Worm (Caenorhabditis elegans) whole organism, L1 larva: ENCODE measurements around the gene rig-6.

ENCODE experiments used
- C04F5.9 ChIP-seq: sonication (generic microtip); optimal IDR thresholded peaks from 2 replicates; lab custom pipeline; 2016; ENCODE audit warnings: missing genetic modification characterization, missing compliant biosample characterization
- C16A3.4 ChIP-seq: fragments of 150-350 bp; optimal IDR thresholded peaks from 2 replicates; lab custom pipeline; 2014; ENCODE audit warnings: missing biosample characterization, missing genetic modification characterization
- C34B4.2 ChIP-seq: sonication (generic microtip); optimal IDR thresholded peaks from 2 replicates; lab custom pipeline; 2017; ENCODE audit warnings: mild to moderate bottlenecking, missing genetic modification characterization, missing compliant biosample characterization
- F16B12.6 ChIP-seq: fragments of 150-350 bp; optimal IDR thresholded peaks from 2 replicates; lab custom pipeline; 2014; ENCODE audit warnings: missing biosample characterization, missing genetic modification characterization
- Y116A8C.19 ChIP-seq: sonication (generic microtip); optimal IDR thresholded peaks from 2 replicates; lab custom pipeline; 2016; ENCODE audit warnings: missing compliant biosample characterization, missing genetic modification characterization, borderline replicate concordance
- aha-1 ChIP-seq: fragments of 150-350 bp; optimal IDR thresholded peaks from 2 replicates; lab custom pipeline; 2014; ENCODE audit warnings: missing biosample characterization, missing genetic modification characterization
- blmp-1 ChIP-seq: fragments of 150-350 bp; optimal IDR thresholded peaks from 2 replicates; lab custom pipeline; 2014; ENCODE audit warnings: missing biosample characterization, missing genetic modification characterization
- dsc-1 ChIP-seq: sonication (generic microtip); optimal IDR thresholded peaks from 2 replicates; lab custom pipeline; 2016; ENCODE audit warnings: mild to moderate bottlenecking, missing genetic modification characterization, missing compliant biosample characterization
- efl-1 ChIP-seq, 4 experiments: fragments of 150-350 bp; optimal IDR thresholded peaks in 3 of 4; peaks in 1 of 4; 1 replicate in 1 of 4; 2 replicates in 3 of 4; lab custom pipeline; 2014; ENCODE audit warnings: missing biosample characterization in 2 of 4, missing genetic modification characterization in 2 of 4, missing genetic modification reagents in 2 of 4
- elt-3 ChIP-seq, 6 experiments: fragments of 150-350 bp in 1 of 6; sonication (generic microtip); optimal IDR thresholded peaks; 2 replicates each; lab custom pipeline; 2017 to 2018; ENCODE audit warnings: missing biosample characterization in 6 of 6, missing genetic modification characterization in 6 of 6, inconsistent platforms in 1 of 6
- ets-5 ChIP-seq: fragments of 200-800 bp; sonication (Bioruptor generic); IDR thresholded peaks from 2 replicates; pipeline ENCODE4 v1.3.6; 2022; ENCODE audit warnings: missing genetic modification characterization, missing compliant biosample characterization
- fkh-10 ChIP-seq: sonication (generic microtip); optimal IDR thresholded peaks from 2 replicates; lab custom pipeline; 2017; ENCODE audit warnings: missing biosample characterization, missing genetic modification reagents, missing genetic modification characterization
- fkh-8 ChIP-seq: sonication (generic microtip); optimal IDR thresholded peaks from 2 replicates; lab custom pipeline; 2016; ENCODE audit warnings: mild to moderate bottlenecking, missing genetic modification characterization, missing compliant biosample characterization
- grh-1 ChIP-seq: fragments of 200-800 bp; sonication (Bioruptor generic); IDR thresholded peaks from 2 replicates; pipeline ENCODE4 v1.3.6; 2022; ENCODE audit warnings: missing genetic modification reagents, missing genetic modification characterization, missing compliant biosample characterization
- hlh-17 ChIP-seq: fragments of 200-800 bp; sonication (Bioruptor generic); optimal IDR thresholded peaks from 2 replicates; lab custom pipeline; 2018; ENCODE audit warnings: missing genetic modification characterization, mild to moderate bottlenecking, missing compliant biosample characterization, moderate library complexity, borderline replicate concordance
- hlh-4 ChIP-seq: sonication (generic microtip); optimal IDR thresholded peaks from 2 replicates; lab custom pipeline; 2016; ENCODE audit warnings: mild to moderate bottlenecking, missing genetic modification characterization, missing compliant biosample characterization
- lin-13 ChIP-seq: fragments of 150-350 bp; optimal IDR thresholded peaks from 2 replicates; lab custom pipeline; 2014; ENCODE audit warnings: missing biosample characterization, missing genetic modification reagents, missing genetic modification characterization
- lin-14 ChIP-seq: fragments of 200-800 bp; sonication (Bioruptor generic); optimal IDR thresholded peaks from 2 replicates; lab custom pipeline; 2018; ENCODE audit warnings: mild to moderate bottlenecking, missing genetic modification characterization, moderate library complexity, missing compliant biosample characterization
- lin-15B ChIP-seq: fragments of 150-350 bp; sonication (generic microtip); optimal IDR thresholded peaks from 3 replicates; lab custom pipeline; 2014; ENCODE audit warnings: missing biosample characterization, missing genetic modification characterization
- lin-35 ChIP-seq, 2 experiments: fragments of 150-350 bp; optimal IDR thresholded peaks; 2 replicates each; lab custom pipeline; 2014; ENCODE audit warnings: missing biosample characterization in 2 of 2, missing genetic modification characterization in 2 of 2, missing genetic modification reagents in 2 of 2
- lir-3 ChIP-seq: sonication (generic microtip); optimal IDR thresholded peaks from 2 replicates; lab custom pipeline; 2016; ENCODE audit warnings: mild to moderate bottlenecking, missing genetic modification characterization, moderate library complexity, missing compliant biosample characterization; ENCODE audit not compliant: poor library complexity
- nhr-11 ChIP-seq: fragments of 150-350 bp; optimal IDR thresholded peaks from 2 replicates; lab custom pipeline; 2014; ENCODE audit warnings: missing biosample characterization, missing genetic modification characterization
- nhr-28 ChIP-seq: fragments of 150-350 bp; optimal IDR thresholded peaks from 2 replicates; lab custom pipeline; 2014; ENCODE audit warnings: missing biosample characterization, missing genetic modification characterization
- nhr-71 ChIP-seq: sonication (generic microtip); optimal IDR thresholded peaks from 2 replicates; lab custom pipeline; 2016; ENCODE audit warnings: mild to moderate bottlenecking, missing genetic modification characterization, moderate library complexity, missing compliant biosample characterization
- nhr-76 ChIP-seq: sonication (generic microtip); optimal IDR thresholded peaks from 2 replicates; lab custom pipeline; 2017; ENCODE audit warnings: missing biosample characterization, missing genetic modification characterization
- nhr-84 ChIP-seq: sonication (generic microtip); optimal IDR thresholded peaks from 2 replicates; lab custom pipeline; 2017; ENCODE audit warnings: missing biosample characterization, missing genetic modification characterization
- nhr-90 ChIP-seq: sonication (generic microtip); optimal IDR thresholded peaks from 2 replicates; lab custom pipeline; 2016; ENCODE audit warnings: mild to moderate bottlenecking, missing genetic modification characterization, missing compliant biosample characterization; ENCODE audit not compliant: poor library complexity
- pag-3 ChIP-seq: sonication (generic microtip); optimal IDR thresholded peaks from 2 replicates; lab custom pipeline; 2017; ENCODE audit warnings: missing genetic modification characterization, mild to moderate bottlenecking, missing compliant biosample characterization, antibody characterized with exemption, borderline replicate concordance; ENCODE audit not compliant: insufficient read depth
- pax-3 ChIP-seq: fragments of 200-800 bp; sonication (Bioruptor generic); optimal IDR thresholded peaks from 2 replicates; lab custom pipeline; 2018; ENCODE audit warnings: mild to moderate bottlenecking, missing genetic modification characterization, moderate library complexity, missing compliant biosample characterization
- rnt-1 ChIP-seq: sonication (generic microtip); optimal IDR thresholded peaks from 2 replicates; lab custom pipeline; 2016; ENCODE audit warnings: mild to moderate bottlenecking, missing genetic modification characterization, moderate library complexity, missing compliant biosample characterization
- skn-1 ChIP-seq: fragments of 150-350 bp; optimal IDR thresholded peaks from 2 replicates; lab custom pipeline; 2014; ENCODE audit warnings: missing biosample characterization, missing genetic modification characterization
- snpc-4 ChIP-seq: fragments of 150-350 bp; optimal IDR thresholded peaks from 2 replicates; lab custom pipeline; 2014; ENCODE audit warnings: missing biosample characterization, missing genetic modification characterization
- snu-23 ChIP-seq: sonication (generic microtip); optimal IDR thresholded peaks from 2 replicates; lab custom pipeline; 2016; ENCODE audit warnings: missing genetic modification characterization, missing compliant biosample characterization
- sox-4 ChIP-seq: sonication (generic microtip); optimal IDR thresholded peaks from 2 replicates; lab custom pipeline; 2016; ENCODE audit warnings: missing genetic modification characterization, missing compliant biosample characterization
- sptf-1 ChIP-seq: fragments of 150-350 bp; optimal IDR thresholded peaks from 2 replicates; lab custom pipeline; 2014; ENCODE audit warnings: missing biosample characterization, missing genetic modification characterization
- sup-37 ChIP-seq: fragments of 200-800 bp; sonication (Bioruptor generic); optimal IDR thresholded peaks from 2 replicates; lab custom pipeline; 2018; ENCODE audit warnings: mild to moderate bottlenecking, missing genetic modification characterization, missing compliant biosample characterization
- swsn-7 ChIP-seq: sonication (generic microtip); optimal IDR thresholded peaks from 2 replicates; lab custom pipeline; 2016; ENCODE audit warnings: missing genetic modification characterization, missing compliant biosample characterization
- unc-130 ChIP-seq: fragments of 150-350 bp; optimal IDR thresholded peaks from 2 replicates; lab custom pipeline; 2017; ENCODE audit warnings: missing biosample characterization, missing genetic modification characterization, inconsistent platforms
- unc-30 ChIP-seq: sonication (generic microtip); optimal IDR thresholded peaks from 2 replicates; lab custom pipeline; 2017; ENCODE audit warnings: missing biosample characterization, missing genetic modification characterization
- vab-15 ChIP-seq: sonication (generic microtip); optimal IDR thresholded peaks from 2 replicates; lab custom pipeline; 2017; ENCODE audit warnings: missing genotype, mild to moderate bottlenecking, missing genetic modification characterization, missing compliant biosample characterization
- zag-1 ChIP-seq: fragments of 150-350 bp; optimal IDR thresholded peaks from 2 replicates; lab custom pipeline; 2014; ENCODE audit warnings: missing biosample characterization, missing genetic modification characterization
- ztf-11 ChIP-seq, 2 experiments: sonication (generic microtip); optimal IDR thresholded peaks; 2 replicates each; lab custom pipeline; 2016 to 2017; ENCODE audit warnings: missing genetic modification characterization in 2 of 2, missing biosample characterization in 1 of 2, missing compliant biosample characterization in 1 of 2

Gene rig-6

DNA sequence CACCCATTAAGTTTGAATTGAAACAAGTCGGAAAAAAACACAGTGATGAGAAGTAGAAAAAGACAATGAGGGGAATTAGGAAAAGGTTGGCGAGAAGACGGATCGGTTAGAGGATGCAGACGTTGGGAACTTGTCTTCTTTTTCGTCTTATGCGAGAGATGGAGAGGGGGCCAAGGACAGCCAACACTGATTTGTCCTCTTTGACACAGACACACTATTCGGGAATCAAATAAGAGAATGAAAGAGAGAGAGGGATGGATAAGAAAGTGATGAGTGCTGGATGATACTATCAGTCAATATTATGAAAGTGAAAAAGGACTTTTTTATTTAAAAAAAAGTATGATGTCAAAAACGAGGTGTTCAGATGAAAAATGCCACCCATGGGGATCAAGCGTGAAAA is 9.9 kb upstream of the rig-6 start, which contains the start of gene lact-5 (continued):
- TF ChIP-seq zag-1: no peak
- TF ChIP-seq Y116A8C.19 (tag; lab: Kevin White, UChicago): no peak
- TF ChIP-seq nhr-84: no peak
- TF ChIP-seq C34B4.2 (tag; lab: Kevin White, UChicago): no peak
- peak in 3 of 6 experiments; percentile 34 to 69 (median 45) for TF ChIP-seq elt-3 (tag; optimal IDR thresholded peaks at IDR 0.05; lab: Kevin White, UChicago)
- no peak for TF ChIP-seq dsc-1
- TF ChIP-seq ztf-11 (tag; optimal IDR thresholded peaks at IDR 0.05; lab: Kevin White, UChicago): no peak
- TF ChIP-seq fkh-8 (tag; lab: Kevin White, UChicago): no peak
- TF ChIP-seq fkh-10 (GFP tag; lab: Kevin White, UChicago): no peak
- TF ChIP-seq swsn-7 (tag; lab: Kevin White, UChicago): no peak
- TF ChIP-seq nhr-28 (tag; lab: Kevin White, UChicago): no peak
- no peak for TF ChIP-seq grh-1
- TF ChIP-seq hlh-4 (tag; lab: Kevin White, UChicago): no peak
- TF ChIP-seq nhr-11 (tag; lab: Kevin White, UChicago): no peak
- no peak for TF ChIP-seq rnt-1
- TF ChIP-seq lir-3 (tag; lab: Kevin White, UChicago): no peak
- TF ChIP-seq snu-23 (GFP tag; lab: Kevin White, UChicago): peak; percentile 1
- no peak for TF ChIP-seq nhr-71
- no peak for TF ChIP-seq C04F5.9 (tag; lab: Kevin White, UChicago)
- TF ChIP-seq blmp-1 (tag; lab: Kevin White, UChicago): peak; percentile 95
- TF ChIP-seq pag-3 (tag; lab: Kevin White, UChicago): no peak
- TF ChIP-seq nhr-76 (tag; lab: Kevin White, UChicago): no peak
- TF ChIP-seq sup-37 (GFP tag; lab: Kevin White, UChicago): no peak
- no peak for TF ChIP-seq unc-130
- TF ChIP-seq sptf-1 (tag; lab: Kevin White, UChicago): no peak
- TF ChIP-seq nhr-90 (tag; lab: Kevin White, UChicago): no peak
- no peak for TF ChIP-seq hlh-17 (GFP tag; lab: Kevin White, UChicago)
- peak; percentile 71 for TF ChIP-seq lin-14 (GFP tag; lab: Kevin White, UChicago)
- no peak for TF ChIP-seq skn-1
- TF ChIP-seq lin-15B (tag; lab: Kevin White, UChicago): no peak

DNA sequence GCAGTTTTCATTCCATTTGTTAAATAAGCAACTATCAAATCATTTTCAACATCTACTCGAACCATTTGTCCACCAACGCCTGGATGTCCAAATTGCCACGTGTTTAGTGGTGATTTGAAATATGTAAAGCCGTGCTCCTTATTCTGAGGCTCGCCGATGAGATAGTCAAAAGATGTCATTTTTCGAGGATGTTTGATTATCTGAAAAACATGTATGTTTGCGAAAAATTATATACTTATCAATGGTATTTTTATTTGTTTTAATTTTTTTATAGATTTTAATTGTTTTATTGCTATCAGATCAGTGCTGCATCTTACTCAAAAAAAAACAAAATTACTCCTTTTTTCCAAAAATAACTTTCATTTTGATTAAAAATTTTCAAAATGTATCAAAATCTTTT is 6.9 kb upstream of the rig-6 start:
- TF ChIP-seq F16B12.6 (tag; lab: Kevin White, UChicago): no peak
- no peak for TF ChIP-seq ets-5 (GFP tag; lab: Robert Waterston, UW)
- no peak for TF ChIP-seq vab-15 (tag; lab: Kevin White, UChicago)
- TF ChIP-seq blmp-1 (tag; lab: Kevin White, UChicago): no peak
- TF ChIP-seq unc-30 (tag; lab: Kevin White, UChicago): no peak
- TF ChIP-seq pax-3 (tag; lab: Kevin White, UChicago): no peak
- TF ChIP-seq lin-13: no peak
- TF ChIP-seq C16A3.4 (tag; lab: Kevin White, UChicago): no peak
- TF ChIP-seq snpc-4 (tag; lab: Kevin White, UChicago): no peak
- no peak for TF ChIP-seq nhr-76 (tag; lab: Kevin White, UChicago)
- TF ChIP-seq aha-1: no peak
- no peak for TF ChIP-seq lin-15B (tag; lab: Kevin White, UChicago)

- TF ChIP-seq nhr-28 (tag; lab: Kevin White, UChicago) (no peak), sox-4 (tag; lab: Kevin White, UChicago) (no peak), nhr-76 (tag; lab: Kevin White, UChicago) (no peak), lin-35 (GFP tag; optimal IDR thresholded peaks at IDR 0.05; lab: Kevin White, UChicago) (no peak), efl-1 (optimal IDR thresholded peaks at IDR 0.05; lab: Kevin White, UChicago) (no peak), efl-1 (GFP tag; optimal IDR thresholded peaks at IDR 0.05 in 1 of 2; lab: Kevin White, UChicago) (peak in 1 of 2 experiments; percentile 29)
Measured at ce11 chrII:4815356-4815755, 3.5 kb upstream of the rig-6 start.
